Fruit fly (Drosophila melanogaster): ENCODE measurements around the gene CG10809.

DNA sequence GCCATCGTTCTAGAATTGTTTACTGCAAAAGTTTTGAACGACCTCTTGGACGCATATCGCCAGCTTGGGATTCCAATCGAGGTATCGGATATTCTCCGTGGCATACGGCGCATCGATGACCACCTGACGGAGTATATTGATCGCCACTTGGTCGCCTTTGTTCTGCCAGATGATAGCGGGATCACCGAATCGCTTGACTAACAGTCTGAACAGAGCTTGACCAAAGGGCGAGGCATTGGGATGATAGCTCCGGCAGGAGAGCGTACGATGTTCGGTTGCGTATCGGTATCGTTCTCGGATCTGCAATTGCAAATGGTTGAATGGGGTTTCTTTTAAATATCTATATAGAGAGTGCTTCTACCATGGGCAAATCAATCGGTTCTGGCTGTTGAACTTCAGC lies 34.3 kb upstream of the CG10809 start:
- TF ChIP-seq psq (optimal IDR thresholded peaks at IDR 0.05) (no peak), CG8478 (optimal IDR thresholded peaks at IDR 0.05) (no peak), usp (GFP tag; optimal IDR thresholded peaks at IDR 0.05) (no peak), pan (optimal IDR thresholded peaks at IDR 0.05) (no peak), EcR (GFP tag; optimal IDR thresholded peaks at IDR 0.05) (no peak), Dll (optimal IDR thresholded peaks at IDR 0.05) (no peak)

All from whole organism.